Worm (Caenorhabditis elegans): Measurements from ENCODE around the gene Y119D3B.21.
A peak's percentile ranks its signal among the peaks of the same experiment; 100 is the strongest.
"Not testable (repeated sequence)": the region's sequence is repeated elsewhere in the genome, so short reads cannot be mapped to it uniquely, and the experiment has no call there.

Y119D3B.21 gene

ce11 chrIII:1249111-1249583 is 34.3 kb downstream of the Y119D3B.21 start, which contains the start of the genes fbxa-76 and fbxa-77 (continued):
- TF ChIP-seq irx-1 (tag; optimal IDR thresholded peaks at IDR 0.05) (no peak), jun-1 (tag; optimal IDR thresholded peaks at IDR 0.05) (no peak), tbx-2 (tag; optimal IDR thresholded peaks at IDR 0.05) (no peak), unc-98 (GFP tag; IDR thresholded peaks at IDR 0.05) (no peak), ces-1 (GFP tag; optimal IDR thresholded peaks at IDR 0.05) (no peak), F16B12.6 (tag; optimal IDR thresholded peaks at IDR 0.05) (peak; percentile 67), unc-86 (tag; optimal IDR thresholded peaks at IDR 0.05) (no peak), Y116A8C.19 (tag; optimal IDR thresholded peaks at IDR 0.05; ENCODE audit: borderline replicate concordance) (no peak), nhr-11 (tag; optimal IDR thresholded peaks at IDR 0.05) (no peak), ama-1 (optimal IDR thresholded peaks at IDR 0.05) (no peak), lin-15B (tag; optimal IDR thresholded peaks at IDR 0.05) (no peak), efl-1 (optimal IDR thresholded peaks at IDR 0.05) (peak; percentile 57 to 67), efl-1 (GFP tag; optimal IDR thresholded peaks at IDR 0.05 in 1 of 2) (peak; percentile 41 to 84), nhr-71 (tag; optimal IDR thresholded peaks at IDR 0.05) (peak; percentile 20), hlh-4 (tag; optimal IDR thresholded peaks at IDR 0.05) (no peak), lin-35 (GFP tag; optimal IDR thresholded peaks at IDR 0.05) (peak; percentile 41 to 65), C34B4.2 (tag; optimal IDR thresholded peaks at IDR 0.05) (no peak), aha-1 (tag; optimal IDR thresholded peaks at IDR 0.05) (no peak), fkh-8 (tag; optimal IDR thresholded peaks at IDR 0.05) (no peak), snu-23 (GFP tag; optimal IDR thresholded peaks at IDR 0.05) (peak; percentile 50), sptf-1 (tag; optimal IDR thresholded peaks at IDR 0.05) (no peak), hpl-2 (GFP tag; optimal IDR thresholded peaks at IDR 0.05) (no peak), aly-2 (tag; optimal IDR thresholded peaks at IDR 0.05) (no peak), unc-62 (GFP tag; optimal IDR thresholded peaks at IDR 0.05) (no peak), alr-1 (tag; optimal IDR thresholded peaks at IDR 0.05; ENCODE audit: borderline replicate concordance) (no peak), dsc-1 (tag; optimal IDR thresholded peaks at IDR 0.05) (no peak), zip-4 (GFP tag; optimal IDR thresholded peaks at IDR 0.05) (no peak), nhr-76 (tag; optimal IDR thresholded peaks at IDR 0.05) (no peak), unc-130 (tag; optimal IDR thresholded peaks at IDR 0.05) (no peak), C16A3.4 (tag; optimal IDR thresholded peaks at IDR 0.05) (peak; percentile 17), lin-14 (GFP tag; optimal IDR thresholded peaks at IDR 0.05) (peak; percentile 33), sup-37 (GFP tag; optimal IDR thresholded peaks at IDR 0.05) (no peak), pax-3 (tag; optimal IDR thresholded peaks at IDR 0.05) (no peak), mep-1 (tag; optimal IDR thresholded peaks at IDR 0.05) (peak; percentile 13), C04F5.9 (tag; optimal IDR thresholded peaks at IDR 0.05) (no peak), nhr-12 (tag; optimal IDR thresholded peaks at IDR 0.05) (no peak), blmp-1 (tag; optimal IDR thresholded peaks at IDR 0.05) (peak; percentile 31), egl-13 (tag; optimal IDR thresholded peaks at IDR 0.05) (no peak), nhr-47 (tag; optimal IDR thresholded peaks at IDR 0.05) (no peak), elt-3 (tag; optimal IDR thresholded peaks at IDR 0.05) (no peak), efl-3 (GFP tag; optimal IDR thresholded peaks at IDR 0.05) (no peak), grh-1 (GFP tag; IDR thresholded peaks at IDR 0.05) (no peak), mab-9 (GFP tag; IDR thresholded peaks at IDR 0.05) (no peak)

DNA sequence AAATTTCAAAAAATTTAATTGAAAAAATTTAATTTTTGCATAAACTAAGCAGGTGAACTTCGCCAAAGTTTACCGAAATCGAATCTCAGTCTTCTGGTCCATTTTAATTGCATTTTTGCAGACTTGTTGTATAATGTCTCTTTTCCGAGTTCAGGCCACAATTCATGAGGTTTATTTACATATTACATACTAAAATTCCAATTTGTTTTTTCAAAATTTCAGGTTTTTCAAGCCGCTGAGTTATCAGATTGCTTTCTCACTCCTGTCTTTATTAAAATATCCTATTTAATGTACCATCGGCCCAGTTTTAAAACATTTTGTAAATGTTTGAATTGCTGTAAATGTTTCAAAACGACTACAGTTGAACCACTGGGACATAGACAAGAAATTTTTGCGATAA is 41.7 kb downstream of the Y119D3B.21 start, which contains the start of gene fbxa-208:
TSS of gene fbxa-208 (plus strand) at position 301 of the 400 bp plus-strand sequence.
- TF ChIP-seq ceh-82 (tag; optimal IDR thresholded peaks at IDR 0.05); nhr-28 (tag; optimal IDR thresholded peaks at IDR 0.05); lin-14 (GFP tag; optimal IDR thresholded peaks at IDR 0.05): not testable (repeated sequence)

Data from whole organism, L1 larva.